Fruit fly (Drosophila melanogaster): ENCODE measurements around the gene RYa-R.

RYa-R gene

DNA sequence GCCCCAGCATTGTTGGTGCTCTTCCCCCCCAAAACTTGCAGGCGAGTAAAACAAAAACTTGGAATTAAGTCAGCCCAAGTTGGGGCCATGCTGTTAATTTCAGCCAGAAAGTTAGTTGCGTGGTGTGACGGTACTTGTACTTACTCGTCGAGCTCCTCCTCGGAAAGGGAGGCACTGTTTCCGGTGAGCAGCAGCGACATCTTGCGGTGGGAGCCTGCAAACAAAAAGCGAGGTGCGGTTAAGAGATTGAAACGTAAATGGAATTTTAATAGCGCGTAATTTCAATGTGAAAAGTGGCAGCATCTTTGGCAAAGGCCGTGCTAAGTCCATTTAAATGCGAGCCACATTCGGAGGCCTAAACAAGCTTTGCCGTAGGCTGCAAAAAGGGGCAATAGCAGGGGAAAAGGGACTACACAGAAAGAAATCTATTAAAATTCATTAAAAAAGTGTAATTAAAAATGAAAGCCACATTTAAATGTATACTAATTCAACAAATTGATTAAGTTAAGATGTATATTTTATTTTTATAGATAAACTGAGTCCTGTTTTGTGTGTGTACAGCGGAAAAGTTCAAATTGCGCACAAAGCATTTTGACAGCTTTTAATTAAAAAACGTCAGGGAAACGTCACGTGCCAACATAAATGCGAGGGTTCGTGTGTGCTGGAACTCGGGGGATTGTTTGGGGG lies 40.3 kb upstream of the RYa-R start (continued):
- no peak for TF ChIP-seq Hr3 (GFP tag; optimal IDR thresholded peaks at IDR 0.05)
- no peak for TF ChIP-seq toy (GFP tag; IDR thresholded peaks at IDR 0.05)
- peak; percentile 16 for TF ChIP-seq CG11504 (tag; optimal IDR thresholded peaks at IDR 0.05)
- no peak for TF ChIP-seq lov (optimal IDR thresholded peaks at IDR 0.05)
- 0 out of 3 replicates have a peak, but pooled peaks have one; percentile 38 for TF ChIP-seq lov (GFP tag; IDR thresholded peaks at IDR 0.05)
- TF ChIP-seq CG32532 (GFP tag; IDR thresholded peaks at IDR 0.05), result no peak
- TF ChIP-seq Dip2 (GFP tag; IDR thresholded peaks at IDR 0.05), result no peak
- TF ChIP-seq CG17361 (GFP tag; IDR thresholded peaks at IDR 0.05), result 0 out of 3 replicates have a peak, but pooled peaks have one; percentile 18
- no peak for TF ChIP-seq nerfin-1 (tag; optimal IDR thresholded peaks at IDR 0.05)
- no peak for TF ChIP-seq grn (GFP tag; optimal IDR thresholded peaks at IDR 0.05)
- TF ChIP-seq wek (GFP tag; optimal IDR thresholded peaks at IDR 0.05), result peak; percentile 9
- TF ChIP-seq unpg (GFP tag; optimal IDR thresholded peaks at IDR 0.05), result no peak
- peak; percentile 23 for TF ChIP-seq CG12219 (GFP tag; optimal IDR thresholded peaks at IDR 0.05)
- no peak for TF ChIP-seq CG13424 (tag; optimal IDR thresholded peaks at IDR 0.05)
- no peak for TF ChIP-seq CrebB (tag; optimal IDR thresholded peaks at IDR 0.05)
- TF ChIP-seq ewg (GFP tag; optimal IDR thresholded peaks at IDR 0.05), result no peak
- no peak for TF ChIP-seq CG7928 (GFP tag; optimal IDR thresholded peaks at IDR 0.05)
- no peak for TF ChIP-seq Sin3A (optimal IDR thresholded peaks at IDR 0.05)
- TF ChIP-seq Med (GFP tag), result peak; percentile 69
- TF ChIP-seq CG18476 (GFP tag; optimal IDR thresholded peaks at IDR 0.05), result peak; percentile 67
- no peak for TF ChIP-seq CG14667 (GFP tag; IDR thresholded peaks at IDR 0.05)
- TF ChIP-seq BEAF-32 (GFP tag; optimal IDR thresholded peaks at IDR 0.05), result no peak
- TF ChIP-seq psq (GFP tag; optimal IDR thresholded peaks at IDR 0.05), result no peak
- no peak for TF ChIP-seq Dfd (GFP tag; optimal IDR thresholded peaks at IDR 0.05)
- peak; percentile 29; the same call in 1 of the 2 replicates for TF ChIP-seq vvl (GFP tag; IDR thresholded peaks at IDR 0.05)
- no peak for TF ChIP-seq lola (GFP tag; optimal IDR thresholded peaks at IDR 0.05)
- no peak for TF ChIP-seq pnt (GFP tag; optimal IDR thresholded peaks at IDR 0.05)
- TF ChIP-seq Optix (GFP tag; IDR thresholded peaks at IDR 0.05), result no peak
- TF ChIP-seq h (optimal IDR thresholded peaks at IDR 0.05), result no peak
- no peak for TF ChIP-seq Dip3 (GFP tag; optimal IDR thresholded peaks at IDR 0.05)
- TF ChIP-seq gfzf (GFP tag; optimal IDR thresholded peaks at IDR 0.05), result no peak
- no peak for TF ChIP-seq wor (GFP tag; IDR thresholded peaks at IDR 0.05)
- TF ChIP-seq seq (GFP tag; IDR thresholded peaks at IDR 0.05), result 0 out of 2 replicates have a peak, but pooled peaks have one; percentile 20
- no peak for TF ChIP-seq slou (GFP tag; optimal IDR thresholded peaks at IDR 0.05)
- TF ChIP-seq CG12744 (GFP tag; optimal IDR thresholded peaks at IDR 0.05), result no peak
- TF ChIP-seq gsb-n (tag; optimal IDR thresholded peaks at IDR 0.05), result no peak
- TF ChIP-seq odd (GFP tag; optimal IDR thresholded peaks at IDR 0.05), result peak; percentile 0
- no peak for TF ChIP-seq CG32767 (GFP tag; IDR thresholded peaks at IDR 0.05)
- no peak for TF ChIP-seq jing (GFP tag; optimal IDR thresholded peaks at IDR 0.05)
- TF ChIP-seq usp (GFP tag; optimal IDR thresholded peaks at IDR 0.05), result no peak
- TF ChIP-seq CG10979 (tag; optimal IDR thresholded peaks at IDR 0.05), result peak; percentile 3
- no peak for TF ChIP-seq Oaz (GFP tag; IDR thresholded peaks at IDR 0.05)
- peak; percentile 7 for TF ChIP-seq BtbVII (GFP tag; optimal IDR thresholded peaks at IDR 0.05)
- no peak for TF ChIP-seq CG1529 (GFP tag; optimal IDR thresholded peaks at IDR 0.05)
- no peak for TF ChIP-seq HmgZ (tag; optimal IDR thresholded peaks at IDR 0.05)
- no peak for TF ChIP-seq CG10321 (GFP tag; IDR thresholded peaks at IDR 0.05)
- no peak for TF ChIP-seq Gsc (GFP tag; IDR thresholded peaks at IDR 0.05)
- no peak for TF ChIP-seq CG2116 (GFP tag; optimal IDR thresholded peaks at IDR 0.05)
- no peak for TF ChIP-seq E2f1 (GFP tag; IDR thresholded peaks at IDR 0.05)
- TF ChIP-seq Dbx (GFP tag; IDR thresholded peaks at IDR 0.05), result no peak
- 0 out of 2 replicates have a peak, but pooled peaks have one; percentile 24 for TF ChIP-seq CG14441 (GFP tag; IDR thresholded peaks at IDR 0.05)
- TF ChIP-seq ham (GFP tag; IDR thresholded peaks at IDR 0.05), result no peak

All from whole organism, embryonic.